Worm (Caenorhabditis elegans) whole organism, young adult: ENCODE measurements around the gene C15H11.13.

Experiments
- C17E4.6 ChIP-seq: fragments of 200-800 bp; sonication (Bioruptor generic); IDR thresholded peaks from 2 replicates; pipeline ENCODE4 v1.3.6; 2022; ENCODE audit warnings: missing genetic modification reagents, missing genetic modification characterization, missing compliant biosample characterization
- F55B11.4 ChIP-seq: sonication (generic microtip); optimal IDR thresholded peaks from 2 replicates; lab custom pipeline; 2016; ENCODE audit warnings: missing compliant biosample characterization, missing genetic modification characterization, borderline replicate concordance; ENCODE audit not compliant: insufficient read depth
- F57A8.1 ChIP-seq: fragments of 200-800 bp; sonication (Bioruptor generic); optimal IDR thresholded peaks from 2 replicates; lab custom pipeline; 2018; ENCODE audit warnings: mild to moderate bottlenecking, missing genetic modification characterization, moderate library complexity, missing compliant biosample characterization
- F57C9.4 ChIP-seq: sonication (generic microtip); optimal IDR thresholded peaks from 2 replicates; lab custom pipeline; 2017; ENCODE audit warnings: mild to moderate bottlenecking, missing genetic modification characterization, missing compliant biosample characterization
- K11D2.4 ChIP-seq: fragments of 200-800 bp; sonication (Bioruptor generic); IDR thresholded peaks from 2 replicates; pipeline ENCODE4 v1.3.6; 2022; ENCODE audit warnings: missing genetic modification reagents, missing genetic modification characterization, missing compliant biosample characterization
- K12H6.12 ChIP-seq: fragments of 200-800 bp; sonication (Bioruptor generic); optimal IDR thresholded peaks from 2 replicates; lab custom pipeline; 2018; ENCODE audit warnings: mild to moderate bottlenecking, missing genetic modification characterization, missing compliant biosample characterization
- Y53F4B.3 ChIP-seq: fragments of 200-800 bp; sonication (Bioruptor generic); IDR thresholded peaks from 2 replicates; pipeline ENCODE4 v1.3.6; 2022; ENCODE audit warnings: missing genetic modification reagents, missing genetic modification characterization, missing compliant biosample characterization
- Y67H2A.10 ChIP-seq: fragments of 200-800 bp; sonication (Bioruptor generic); conservative IDR thresholded peaks from 2 replicates; pipeline ENCODE4 v1.3.6; 2022; ENCODE audit warnings: missing genetic modification reagents, missing genetic modification characterization, missing compliant biosample characterization
- Y79H2A.3 ChIP-seq: fragments of 200-800 bp; sonication (Bioruptor generic); conservative IDR thresholded peaks from 2 replicates; pipeline ENCODE4 v1.3.6; 2022; ENCODE audit warnings: missing genetic modification reagents, missing genetic modification characterization, missing compliant biosample characterization
- akir-1 ChIP-seq: fragments of 200-800 bp; sonication (Bioruptor generic); optimal IDR thresholded peaks from 2 replicates; lab custom pipeline; 2018; ENCODE audit warnings: mild to moderate bottlenecking, missing genetic modification characterization, moderate library complexity, missing compliant biosample characterization
- aptf-3 ChIP-seq: fragments of 200-800 bp; sonication (Bioruptor generic); IDR thresholded peaks from 2 replicates; pipeline ENCODE4 v1.3.6; 2022; ENCODE audit warnings: missing genetic modification characterization, missing compliant biosample characterization
- ccch-3 ChIP-seq: fragments of 200-800 bp; sonication (Bioruptor generic); optimal IDR thresholded peaks from 2 replicates; lab custom pipeline; 2018; ENCODE audit warnings: mild to moderate bottlenecking, missing genetic modification characterization, missing compliant biosample characterization
- cebp-2 ChIP-seq: fragments of 200-800 bp; sonication (Bioruptor generic); IDR thresholded peaks from 2 replicates; pipeline ENCODE4 v1.3.6; 2022; ENCODE audit warnings: missing genetic modification characterization, missing compliant biosample characterization
- ceh-100 ChIP-seq: fragments of 200-800 bp; sonication (Bioruptor generic); IDR thresholded peaks from 2 replicates; pipeline ENCODE4 v1.3.6; 2022; ENCODE audit warnings: missing genetic modification reagents, missing genetic modification characterization, missing compliant biosample characterization
- ceh-40 ChIP-seq: fragments of 200-800 bp; sonication (Bioruptor generic); IDR thresholded peaks from 2 replicates; pipeline ENCODE4 v1.3.6; 2022; ENCODE audit warnings: missing genetic modification characterization, missing compliant biosample characterization
- dpff-1 ChIP-seq: sonication (generic microtip); optimal IDR thresholded peaks from 2 replicates; lab custom pipeline; 2017; ENCODE audit warnings: mild to moderate bottlenecking, missing genetic modification characterization, missing compliant biosample characterization
- egl-18 ChIP-seq: fragments of 200-800 bp; sonication (Bioruptor generic); IDR thresholded peaks from 2 replicates; pipeline ENCODE4 v1.3.6; 2022; ENCODE audit warnings: missing genetic modification reagents, missing genetic modification characterization, missing compliant biosample characterization
- ekl-4 ChIP-seq: fragments of 200-800 bp; sonication (Bioruptor generic); IDR thresholded peaks from 2 replicates; pipeline ENCODE4 v1.3.6; 2022; ENCODE audit warnings: missing genetic modification reagents, missing genetic modification characterization, missing compliant biosample characterization
- fkh-3 ChIP-seq: sonication (generic microtip); optimal IDR thresholded peaks from 2 replicates; lab custom pipeline; 2016; ENCODE audit warnings: mild to moderate bottlenecking, missing genetic modification characterization, missing compliant biosample characterization
- gei-17 ChIP-seq: fragments of 200-800 bp; sonication (Bioruptor generic); optimal IDR thresholded peaks from 2 replicates; lab custom pipeline; 2018; ENCODE audit warnings: mild to moderate bottlenecking, missing genetic modification characterization, missing compliant biosample characterization
- hmg-1.2 ChIP-seq: fragments of 200-800 bp; sonication (Bioruptor generic); IDR thresholded peaks from 2 replicates; pipeline ENCODE4 v1.3.6; 2022; ENCODE audit warnings: missing genetic modification reagents, missing genetic modification characterization, missing compliant biosample characterization
- hrde-1 ChIP-seq: sonication (generic microtip); optimal IDR thresholded peaks from 2 replicates; lab custom pipeline; 2016; ENCODE audit warnings: missing genetic modification characterization, mild to moderate bottlenecking, missing compliant biosample characterization, moderate library complexity, missing genotype, missing genetic modification reagents, borderline replicate concordance
- hsf-1 ChIP-seq: fragments of 200-800 bp; sonication (Bioruptor generic); IDR thresholded peaks from 2 replicates; pipeline ENCODE4 v1.3.6; 2022; ENCODE audit warnings: missing genetic modification reagents, missing genetic modification characterization, missing compliant biosample characterization
- let-607 ChIP-seq, 2 experiments: fragments of 200-800 bp in 1 of 2; sonication (Bioruptor generic) in 1 of 2; sonication (generic microtip) in 1 of 2; optimal IDR thresholded peaks; 2 replicates each; lab custom pipeline; 2016 to 2018; ENCODE audit warnings: mild to moderate bottlenecking in 2 of 2, missing compliant biosample characterization in 2 of 2, missing genetic modification characterization in 2 of 2, moderate library complexity in 2 of 2, missing genotype in 1 of 2
- lin-26 ChIP-seq: fragments of 200-800 bp; sonication (Bioruptor generic); IDR thresholded peaks from 2 replicates; pipeline ENCODE4 v1.3.6; 2022; ENCODE audit warnings: missing genetic modification reagents, missing genetic modification characterization, missing compliant biosample characterization
- lin-35 ChIP-seq, 3 experiments: fragments of 150-350 bp in 2 of 3; sonication (generic microtip) in 1 of 3; optimal IDR thresholded peaks; 2 replicates each; lab custom pipeline; 2014 to 2018; ENCODE audit warnings: missing biosample characterization in 3 of 3, missing genetic modification characterization in 3 of 3, missing genetic modification reagents in 3 of 3
- lin-54 ChIP-seq: fragments of 200-800 bp; sonication (Bioruptor generic); optimal IDR thresholded peaks from 2 replicates; lab custom pipeline; 2018; ENCODE audit warnings: mild to moderate bottlenecking, missing genetic modification characterization, missing compliant biosample characterization
- lir-1 ChIP-seq: fragments of 200-800 bp; sonication (Bioruptor generic); conservative IDR thresholded peaks from 2 replicates; pipeline ENCODE4 v1.3.6; 2022; ENCODE audit warnings: missing genetic modification reagents, missing genetic modification characterization, missing compliant biosample characterization
- lsl-1 ChIP-seq: fragments of 200-800 bp; sonication (Bioruptor generic); optimal IDR thresholded peaks from 2 replicates; lab custom pipeline; 2018; ENCODE audit warnings: mild to moderate bottlenecking, missing genetic modification characterization, moderate library complexity, missing compliant biosample characterization
- madf-8 ChIP-seq: fragments of 200-800 bp; sonication (Bioruptor generic); conservative IDR thresholded peaks from 2 replicates; pipeline ENCODE4 v1.3.6; 2022; ENCODE audit warnings: missing genetic modification reagents, missing genetic modification characterization, missing compliant biosample characterization
- nfya-1 ChIP-seq: sonication (generic microtip); optimal IDR thresholded peaks from 2 replicates; lab custom pipeline; 2017; ENCODE audit warnings: antibody characterized with exemption, missing compliant biosample characterization, missing genetic modification characterization, borderline replicate concordance; ENCODE audit not compliant: insufficient read depth
- nfya-2 ChIP-seq: fragments of 200-800 bp; sonication (Bioruptor generic); IDR thresholded peaks from 2 replicates; pipeline ENCODE4 v1.3.6; 2022; ENCODE audit warnings: missing genetic modification reagents, missing genetic modification characterization, missing compliant biosample characterization
- nfyb-1 ChIP-seq: fragments of 200-800 bp; sonication (Bioruptor generic); IDR thresholded peaks from 2 replicates; pipeline ENCODE4 v1.3.6; 2022; ENCODE audit warnings: missing genetic modification reagents, missing genetic modification characterization, missing compliant biosample characterization
- nhr-120 ChIP-seq: fragments of 200-800 bp; sonication (Bioruptor generic); IDR thresholded peaks from 2 replicates; pipeline ENCODE4 v1.3.6; 2022; ENCODE audit warnings: missing genetic modification characterization, missing compliant biosample characterization
- nhr-90 ChIP-seq: sonication (generic microtip); optimal IDR thresholded peaks from 2 replicates; lab custom pipeline; 2016; ENCODE audit warnings: missing genotype, mild to moderate bottlenecking, missing genetic modification characterization, missing compliant biosample characterization
- rec-8 ChIP-seq, 2 experiments: sonication (generic microtip); optimal IDR thresholded peaks; 2 replicates each; lab custom pipeline; 2016; ENCODE audit warnings: mild to moderate bottlenecking in 2 of 2, missing genetic modification characterization in 2 of 2, missing genetic modification reagents in 2 of 2, missing genotype in 2 of 2, missing biosample characterization in 1 of 2, missing compliant biosample characterization in 1 of 2, moderate library complexity in 1 of 2
- sdz-38 ChIP-seq: sonication (generic microtip); optimal IDR thresholded peaks from 2 replicates; lab custom pipeline; 2016; ENCODE audit warnings: missing genotype, missing genetic modification characterization, missing compliant biosample characterization
- snpc-1.3 ChIP-seq: sonication (generic microtip); optimal IDR thresholded peaks from 2 replicates; lab custom pipeline; 2017; ENCODE audit warnings: missing genetic modification characterization, mild to moderate bottlenecking, missing compliant biosample characterization, antibody characterized with exemption, moderate library complexity, missing genotype, missing genetic modification reagents; ENCODE audit not compliant: insufficient read depth
- tbp1 ChIP-seq: fragments of 200-800 bp; sonication (Bioruptor generic); optimal IDR thresholded peaks from 2 replicates; lab custom pipeline; 2018; ENCODE audit warnings: mild to moderate bottlenecking, missing genetic modification characterization, missing compliant biosample characterization
- unc-62 ChIP-seq: fragments of 150-350 bp; optimal IDR thresholded peaks from 2 replicates; lab custom pipeline; 2014; ENCODE audit warnings: missing biosample characterization, missing genetic modification reagents, missing genetic modification characterization
- zfh-2 ChIP-seq: fragments of 200-800 bp; sonication (Bioruptor generic); conservative IDR thresholded peaks from 2 replicates; pipeline ENCODE4 v1.3.6; 2022; ENCODE audit warnings: missing genetic modification reagents, missing genetic modification characterization, missing compliant biosample characterization
- zim-3 ChIP-seq: sonication (generic microtip); optimal IDR thresholded peaks from 2 replicates; lab custom pipeline; 2017; ENCODE audit warnings: mild to moderate bottlenecking, missing genetic modification characterization, moderate library complexity, missing compliant biosample characterization
- ztf-25 ChIP-seq: fragments of 200-800 bp; sonication (Bioruptor generic); IDR thresholded peaks from 2 replicates; pipeline ENCODE4 v1.3.6; 2022; ENCODE audit warnings: missing genetic modification reagents, missing genetic modification characterization, missing compliant biosample characterization
- ztf-26 ChIP-seq: sonication (generic microtip); optimal IDR thresholded peaks from 2 replicates; lab custom pipeline; 2017; ENCODE audit warnings: missing genetic modification characterization, missing compliant biosample characterization

C15H11.13 gene

DNA sequence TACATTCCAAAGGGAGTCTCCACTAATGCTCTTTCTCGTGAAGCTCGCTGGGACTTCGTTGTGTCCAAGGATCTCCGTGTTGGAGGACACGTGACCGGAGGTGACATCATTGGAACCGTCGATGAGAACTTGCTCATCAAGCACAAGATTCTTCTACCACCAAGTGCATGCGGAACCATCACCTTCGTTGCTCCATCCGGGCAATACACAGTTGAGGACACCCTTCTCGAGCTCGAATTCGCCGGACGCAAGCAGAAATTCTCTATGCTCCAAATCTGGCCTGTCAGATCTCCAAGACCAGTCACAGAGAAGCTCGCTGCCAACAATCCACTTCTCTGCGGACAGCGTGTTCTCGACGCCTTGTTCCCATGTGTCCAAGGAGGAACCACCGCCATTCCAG lies 42.8 kb upstream of the C15H11.13 start (continued):
- TF ChIP-seq nfyb-1 (GFP tag; lab: Robert Waterston, UW), result 0 out of 2 replicates have a peak, but pooled peaks have one; percentile 23
- TF ChIP-seq lin-26 (GFP tag; lab: Robert Waterston, UW), result 0 out of 2 replicates have a peak, but pooled peaks have one; percentile 9
- TF ChIP-seq ceh-100 (GFP tag; lab: Robert Waterston, UW), result no peak
- no peak for TF ChIP-seq ztf-25 (GFP tag; lab: Robert Waterston, UW)
- TF ChIP-seq nhr-120 (GFP tag; lab: Robert Waterston, UW), result no peak
- TF ChIP-seq egl-18, result 0 out of 2 replicates have a peak, but pooled peaks have one; percentile 13
- TF ChIP-seq zfh-2 (GFP tag; lab: Robert Waterston, UW), result peak; percentile 49; the same call in 1 of the 2 replicates
- TF ChIP-seq let-607 (tag; optimal IDR thresholded peaks at IDR 0.05; lab: Kevin White, UChicago), result peak in 1 of 2 experiments; percentile 9
- 0 out of 2 replicates have a peak, but pooled peaks have one; percentile 21 for TF ChIP-seq K11D2.4 (GFP tag; lab: Robert Waterston, UW)
- no peak for TF ChIP-seq Y67H2A.10 (GFP tag; lab: Robert Waterston, UW)
- TF ChIP-seq tbp1, result no peak

DNA sequence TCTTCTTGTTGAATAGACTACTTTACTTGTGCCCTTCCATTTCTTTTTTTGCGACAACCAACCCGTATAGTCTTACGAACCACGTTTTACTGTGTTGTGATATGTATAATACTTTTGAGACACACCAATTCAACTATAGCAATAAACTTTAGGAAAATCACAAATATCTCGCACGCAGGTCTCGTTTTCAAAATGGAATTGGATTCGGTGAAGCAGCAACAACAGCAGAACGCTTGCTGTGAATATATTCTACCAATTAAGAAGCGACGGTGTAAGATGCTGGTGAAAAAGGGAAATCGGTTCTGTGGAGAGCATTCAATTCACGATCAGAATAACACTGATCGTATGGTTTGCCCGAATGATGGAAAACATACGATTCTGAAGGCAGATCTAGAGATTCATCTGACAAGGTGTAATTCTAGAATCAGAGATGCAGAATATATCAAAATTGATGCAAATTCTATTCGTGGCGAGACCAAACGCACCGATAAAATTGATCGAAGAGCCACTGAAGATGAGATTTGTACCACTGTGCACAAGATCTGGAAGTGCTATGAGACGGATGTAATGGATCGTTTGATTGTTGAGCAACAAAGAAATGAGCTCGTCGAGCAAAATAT lies 40.5 kb upstream of the C15H11.13 start, which contains the start of gene Y49A3A.3:
Gene Y49A3A.3, plus strand, starts transcription at position 153 of the 620 bp plus-strand sequence.
- no peak for TF ChIP-seq aptf-3 (GFP tag; lab: Robert Waterston, UW)
- peak; percentile 2 for TF ChIP-seq lsl-1 (GFP tag; lab: Kevin White, UChicago)
- TF ChIP-seq fkh-3 (tag; lab: Kevin White, UChicago), result peak; percentile 63
- TF ChIP-seq Y79H2A.3 (GFP tag; lab: Robert Waterston, UW), result no peak; the same call in 1 of the 2 replicates
- peak; percentile 66 for TF ChIP-seq ceh-100 (GFP tag; lab: Robert Waterston, UW)
- no peak for TF ChIP-seq Y53F4B.3 (GFP tag; lab: Robert Waterston, UW)
- TF ChIP-seq rec-8 (tag; optimal IDR thresholded peaks at IDR 0.05; lab: Kevin White, UChicago), result no peak
- no peak for TF ChIP-seq ccch-3 (GFP tag; lab: Kevin White, UChicago)
- no peak for TF ChIP-seq snpc-1.3 (tag; lab: Kevin White, UChicago)
- TF ChIP-seq nfya-2 (GFP tag; lab: Robert Waterston, UW), result 0 out of 2 replicates have a peak, but pooled peaks have one; percentile 22
- peak; percentile 59; the same call in 1 of the 2 replicates for TF ChIP-seq K11D2.4 (GFP tag; lab: Robert Waterston, UW)
- no peak for TF ChIP-seq lir-1 (GFP tag; lab: Robert Waterston, UW)
- TF ChIP-seq gei-17, result peak; percentile 24
- no peak for TF ChIP-seq nfya-1 (tag; lab: Kevin White, UChicago)
- TF ChIP-seq hsf-1 (GFP tag; lab: Robert Waterston, UW), result peak; percentile 17; the same call in 1 of the 2 replicates
- TF ChIP-seq nhr-90 (tag; lab: Kevin White, UChicago), result peak; percentile 36
- TF ChIP-seq ekl-4, result peak; percentile 90
- peak; percentile 63 for TF ChIP-seq hrde-1
- TF ChIP-seq tbp1, result peak; percentile 54
- TF ChIP-seq unc-62 (GFP tag; lab: Kevin White, UChicago), result no peak
- no peak for TF ChIP-seq C17E4.6 (GFP tag; lab: Robert Waterston, UW)
- TF ChIP-seq ceh-40 (GFP tag; lab: Robert Waterston, UW), result no peak
- no peak for TF ChIP-seq madf-8 (GFP tag; lab: Robert Waterston, UW)
- peak; percentile 60 for TF ChIP-seq F57C9.4 (tag; lab: Kevin White, UChicago)
- peak; percentile 72 for TF ChIP-seq ztf-26 (tag; lab: Kevin White, UChicago)
- TF ChIP-seq akir-1 (GFP tag; lab: Kevin White, UChicago), result peak; percentile 13
- TF ChIP-seq sdz-38 (tag; lab: Kevin White, UChicago), result no peak
- TF ChIP-seq hmg-1.2 (GFP tag; lab: Robert Waterston, UW), result peak; percentile 23; the same call in 1 of the 2 replicates
- 0 out of 2 replicates have a peak, but pooled peaks have one; percentile 60 for TF ChIP-seq cebp-2 (GFP tag; lab: Robert Waterston, UW)
- TF ChIP-seq zim-3 (tag; lab: Kevin White, UChicago), result peak; percentile 73
- TF ChIP-seq lin-54 (GFP tag; lab: Kevin White, UChicago), result peak; percentile 43
- no peak for TF ChIP-seq K12H6.12 (tag; lab: Kevin White, UChicago)
- peak; percentile 43 for TF ChIP-seq dpff-1
- TF ChIP-seq F55B11.4, result no peak
- TF ChIP-seq lin-35 (GFP tag; optimal IDR thresholded peaks at IDR 0.05; lab: Kevin White, UChicago), result peak in 1 of 3 experiments; percentile 23
- TF ChIP-seq F57A8.1 (GFP tag; lab: Kevin White, UChicago), result no peak
